Worm (Caenorhabditis elegans) whole organism, early embryonic: ENCODE data around the gene vha-4.

ENCODE experiments used
- B0310.2 ChIP-seq: sonication (generic microtip); optimal IDR thresholded peaks from 2 replicates; lab custom pipeline; 2016; ENCODE audit warnings: mild to moderate bottlenecking, missing genetic modification characterization, missing compliant biosample characterization
- F13C5.2 ChIP-seq: sonication (generic microtip); optimal IDR thresholded peaks from 2 replicates; lab custom pipeline; 2017; ENCODE audit warnings: mild to moderate bottlenecking, missing genetic modification characterization, inconsistent platforms, missing compliant biosample characterization
- aly-1 ChIP-seq: sonication (generic microtip); optimal IDR thresholded peaks from 2 replicates; lab custom pipeline; 2016; ENCODE audit warnings: missing genetic modification characterization, missing compliant biosample characterization
- ama-1 ChIP-seq: fragments of 150-350 bp; optimal IDR thresholded peaks from 2 replicates; lab custom pipeline; 2014
- ceh-13 ChIP-seq: fragments of 200-800 bp; sonication (Bioruptor generic); optimal IDR thresholded peaks from 2 replicates; lab custom pipeline; 2018; ENCODE audit warnings: mild to moderate bottlenecking, missing genetic modification characterization, missing compliant biosample characterization
- ceh-36 ChIP-seq: sonication (generic microtip); optimal IDR thresholded peaks from 2 replicates; lab custom pipeline; 2016; ENCODE audit warnings: missing genetic modification characterization, inconsistent platforms, missing compliant biosample characterization
- ets-7 ChIP-seq: sonication (generic microtip); optimal IDR thresholded peaks from 2 replicates; lab custom pipeline; 2016; ENCODE audit warnings: missing genotype, missing genetic modification characterization, missing compliant biosample characterization
- flt-1 ChIP-seq: fragments of 200-800 bp; sonication (Bioruptor generic); IDR thresholded peaks from 2 replicates; pipeline ENCODE4 v1.3.6; 2022; ENCODE audit warnings: missing genetic modification characterization, missing compliant biosample characterization
- hmbx-1 ChIP-seq: sonication (generic microtip); optimal IDR thresholded peaks from 2 replicates; lab custom pipeline; 2016; ENCODE audit warnings: mild to moderate bottlenecking, missing genetic modification characterization, missing compliant biosample characterization
- hmg-4 ChIP-seq: fragments of 200-800 bp; sonication (Bioruptor generic); optimal IDR thresholded peaks from 2 replicates; lab custom pipeline; 2018; ENCODE audit warnings: mild to moderate bottlenecking, missing genetic modification characterization, missing compliant biosample characterization
- hnd-1 ChIP-seq: sonication (generic microtip); optimal IDR thresholded peaks from 2 replicates; lab custom pipeline; 2016; ENCODE audit warnings: missing genetic modification characterization, missing compliant biosample characterization
- pes-1 ChIP-seq: fragments of 200-800 bp; sonication (Bioruptor generic); IDR thresholded peaks from 2 replicates; pipeline ENCODE4 v1.3.6; 2022; ENCODE audit warnings: missing genetic modification reagents, missing genetic modification characterization, missing compliant biosample characterization
- scrt-1 ChIP-seq: fragments of 200-800 bp; sonication (Bioruptor generic); IDR thresholded peaks from 2 replicates; pipeline ENCODE4 v1.3.6; 2022; ENCODE audit warnings: missing genetic modification characterization, missing compliant biosample characterization
- sea-1 ChIP-seq: fragments of 200-800 bp; sonication (Bioruptor generic); conservative IDR thresholded peaks from 2 replicates; pipeline ENCODE4 v1.3.6; 2022; ENCODE audit warnings: missing genetic modification characterization, missing compliant biosample characterization
- tbx-11 ChIP-seq: fragments of 200-800 bp; sonication (Bioruptor generic); IDR thresholded peaks from 2 replicates; pipeline ENCODE4 v1.3.6; 2022; ENCODE audit warnings: missing genetic modification characterization, missing compliant biosample characterization
- tbx-37 ChIP-seq: fragments of 200-800 bp; sonication (Bioruptor generic); conservative IDR thresholded peaks from 2 replicates; pipeline ENCODE4 v1.3.6; 2022; ENCODE audit warnings: missing genetic modification reagents, missing genetic modification characterization, missing compliant biosample characterization
- tra-4 ChIP-seq: sonication (generic microtip); optimal IDR thresholded peaks from 2 replicates; lab custom pipeline; 2017; ENCODE audit warnings: missing genetic modification characterization, missing compliant biosample characterization

Gene vha-4

DNA sequence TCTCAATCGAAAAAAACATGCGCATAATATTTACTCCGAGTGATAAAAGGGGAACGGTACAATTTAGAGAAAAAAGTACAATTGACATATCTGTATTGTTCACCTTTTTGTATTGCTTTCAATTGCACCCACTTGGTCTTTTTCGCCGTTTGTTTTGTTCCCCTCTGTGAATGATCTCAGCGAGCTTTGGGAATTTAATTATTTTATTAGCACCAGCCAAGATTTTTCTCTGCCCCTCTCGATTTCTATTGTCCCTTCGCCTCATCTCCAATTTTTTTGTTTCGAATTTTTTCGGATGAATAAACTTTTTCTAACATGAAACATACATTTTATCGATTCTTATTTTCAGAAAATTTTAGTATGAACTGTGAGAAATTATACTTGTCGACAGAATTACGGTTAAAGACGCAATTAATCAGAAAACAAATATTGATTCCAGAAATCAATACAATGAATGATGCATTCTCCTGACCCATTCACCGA lies 21.1 kb upstream of the vha-4 start, which contains the start of gene rev-1:
rev-1 (plus strand) TSS at position 433 of the 483 bp plus-strand sequence.
- no peak for TF ChIP-seq sea-1

ce11 chrII:7895190-7895589 lies 16.1 kb upstream of the vha-4 start:
- no peak for TF ChIP-seq ceh-36 (tag; lab: Kevin White, UChicago)
- no peak for TF ChIP-seq hmbx-1 (tag; lab: Kevin White, UChicago)
- no peak for TF ChIP-seq tra-4 (tag; lab: Kevin White, UChicago)
- TF ChIP-seq F13C5.2, result no peak
- no peak for TF ChIP-seq pes-1 (GFP tag; lab: Robert Waterston, UW)
- no peak for TF ChIP-seq sea-1
- no peak for TF ChIP-seq aly-1
- TF ChIP-seq hmg-4 (GFP tag; lab: Kevin White, UChicago), result no peak
- TF ChIP-seq flt-1 (GFP tag; lab: Robert Waterston, UW), result no peak

- TF ChIP-seq hnd-1 (no peak), ceh-13 (GFP tag; lab: Kevin White, UChicago) (no peak), sea-1 (no peak), F13C5.2 (no peak), B0310.2 (tag; lab: Kevin White, UChicago) (no peak), flt-1 (GFP tag; lab: Robert Waterston, UW) (no peak), hmg-4 (GFP tag; lab: Kevin White, UChicago) (no peak), pes-1 (GFP tag; lab: Robert Waterston, UW) (no peak), scrt-1 (GFP tag; lab: Robert Waterston, UW) (no peak), ets-7 (tag; lab: Kevin White, UChicago) (no peak), tbx-37 (GFP tag; lab: Robert Waterston, UW) (no peak), hmbx-1 (tag; lab: Kevin White, UChicago) (no peak), ceh-36 (tag; lab: Kevin White, UChicago) (no peak), aly-1 (no peak)
Measured at ce11 chrII:7893648-7894047, 14.5 kb upstream of the vha-4 start.

- no peak for TF ChIP-seq hmbx-1 (tag; lab: Kevin White, UChicago)
- TF ChIP-seq flt-1 (GFP tag; lab: Robert Waterston, UW), result no peak
- no peak for TF ChIP-seq tbx-37 (GFP tag; lab: Robert Waterston, UW)
- no peak for TF ChIP-seq ets-7 (tag; lab: Kevin White, UChicago)
- no peak for TF ChIP-seq hmg-4 (GFP tag; lab: Kevin White, UChicago)
- no peak for TF ChIP-seq ama-1 (lab: Kevin White, UChicago)
- no peak for TF ChIP-seq ceh-36 (tag; lab: Kevin White, UChicago)
- no peak for TF ChIP-seq F13C5.2
- no peak for TF ChIP-seq aly-1
- no peak for TF ChIP-seq scrt-1 (GFP tag; lab: Robert Waterston, UW)
- no peak for TF ChIP-seq hnd-1
- no peak for TF ChIP-seq B0310.2 (tag; lab: Kevin White, UChicago)
- no peak for TF ChIP-seq tra-4 (tag; lab: Kevin White, UChicago)
- TF ChIP-seq sea-1, result no peak
- TF ChIP-seq pes-1 (GFP tag; lab: Robert Waterston, UW), result no peak
- TF ChIP-seq tbx-11 (GFP tag; lab: Robert Waterston, UW), result no peak
- no peak for TF ChIP-seq ceh-13 (GFP tag; lab: Kevin White, UChicago)
Measured at ce11 chrII:7892761-7893272, 13.7 kb upstream of the vha-4 start, which contains the start of gene ptc-1. TSS of gene ptc-1 (plus strand) at chrII:7893222.

- no peak for TF ChIP-seq hmg-4 (GFP tag; lab: Kevin White, UChicago)
- no peak for TF ChIP-seq sea-1
- TF ChIP-seq hnd-1, result no peak
- no peak for TF ChIP-seq scrt-1 (GFP tag; lab: Robert Waterston, UW)
- no peak for TF ChIP-seq B0310.2 (tag; lab: Kevin White, UChicago)
- TF ChIP-seq ama-1 (lab: Kevin White, UChicago), result no peak
- TF ChIP-seq aly-1, result no peak
- no peak for TF ChIP-seq flt-1 (GFP tag; lab: Robert Waterston, UW)
- TF ChIP-seq pes-1 (GFP tag; lab: Robert Waterston, UW), result no peak
- no peak for TF ChIP-seq hmbx-1 (tag; lab: Kevin White, UChicago)
- no peak for TF ChIP-seq tbx-11 (GFP tag; lab: Robert Waterston, UW)
- TF ChIP-seq tra-4 (tag; lab: Kevin White, UChicago), result no peak
- no peak for TF ChIP-seq ceh-13 (GFP tag; lab: Kevin White, UChicago)
- TF ChIP-seq ets-7 (tag; lab: Kevin White, UChicago), result no peak
- no peak for TF ChIP-seq tbx-37 (GFP tag; lab: Robert Waterston, UW)
- no peak for TF ChIP-seq ceh-36 (tag; lab: Kevin White, UChicago)
- TF ChIP-seq F13C5.2, result no peak
Measured at ce11 chrII:7891869-7892615, 12.9 kb upstream of the vha-4 start.

ce11 chrII:7889321-7889720 lies 10.2 kb upstream of the vha-4 start:
- TF ChIP-seq tra-4 (tag; lab: Kevin White, UChicago) (no peak), ets-7 (tag; lab: Kevin White, UChicago) (no peak), ama-1 (lab: Kevin White, UChicago) (no peak), ceh-13 (GFP tag; lab: Kevin White, UChicago) (no peak), tbx-37 (GFP tag; lab: Robert Waterston, UW) (no peak), flt-1 (GFP tag; lab: Robert Waterston, UW) (no peak), ceh-36 (tag; lab: Kevin White, UChicago) (no peak), tbx-11 (GFP tag; lab: Robert Waterston, UW) (no peak), pes-1 (GFP tag; lab: Robert Waterston, UW) (no peak), B0310.2 (tag; lab: Kevin White, UChicago) (no peak), F13C5.2 (no peak), sea-1 (no peak), hmg-4 (GFP tag; lab: Kevin White, UChicago) (no peak), scrt-1 (GFP tag; lab: Robert Waterston, UW) (no peak)

ce11 chrII:7888759-7889158 lies 9.6 kb upstream of the vha-4 start:
- TF ChIP-seq hmg-4 (GFP tag; lab: Kevin White, UChicago) (no peak), tbx-37 (GFP tag; lab: Robert Waterston, UW) (no peak), ceh-36 (tag; lab: Kevin White, UChicago) (no peak), sea-1 (no peak), B0310.2 (tag; lab: Kevin White, UChicago) (no peak), tbx-11 (GFP tag; lab: Robert Waterston, UW) (no peak), ama-1 (lab: Kevin White, UChicago) (no peak), ceh-13 (GFP tag; lab: Kevin White, UChicago) (no peak), scrt-1 (GFP tag; lab: Robert Waterston, UW) (no peak), ets-7 (tag; lab: Kevin White, UChicago) (no peak)
